Fruit fly (Drosophila melanogaster) Kc167 (cell line): ENCODE data around the gene CG17344.

Source experiments
- Myc ChIP-seq: fragments of >200 bp; optimal IDR thresholded peaks from 2 replicates; lab custom pipeline; 2017; ENCODE audit warnings: missing external identifiers
- h ChIP-seq: fragments of >200 bp; optimal IDR thresholded peaks from 3 replicates; lab custom pipeline; 2018; ENCODE audit warnings: missing external identifiers
- insv ChIP-seq: fragments of >200 bp; optimal IDR thresholded peaks from 3 replicates; lab custom pipeline; 2018; ENCODE audit warnings: missing external identifiers
- psq ChIP-seq: fragments of >200 bp; optimal IDR thresholded peaks from 2 replicates; lab custom pipeline; 2017; ENCODE audit warnings: missing external identifiers

dm6 chr2L:19103176-19103921 is 1.5 kb downstream of the CG17344 start:
- no peak for TF ChIP-seq h (lab: Kevin White, UChicago)
- TF ChIP-seq Myc (lab: Kevin White, UChicago) = no peak
- no peak for TF ChIP-seq insv
- TF ChIP-seq psq = no peak
